Fruit fly (Drosophila melanogaster) whole organism, embryonic: Measurements from ENCODE around the gene Trhn.

Experiments
- Asciz ChIP-seq: fragments of 200-800 bp; sonication (Bioruptor generic); optimal IDR thresholded peaks from 2 replicates; lab custom pipeline; 2017; ENCODE audit warnings: missing biosample characterization, mild to moderate bottlenecking, missing genetic modification characterization, missing genetic modification reagents
- CG12659 ChIP-seq: fragments of 200-800 bp; sonication (Bioruptor generic); optimal IDR thresholded peaks from 3 replicates; lab custom pipeline; 2017; ENCODE audit warnings: mild to moderate bottlenecking, missing biosample characterization, missing genetic modification reagents, missing genetic modification characterization
- CG12744 ChIP-seq: fragments of 200-800 bp; sonication (Bioruptor generic); optimal IDR thresholded peaks from 2 replicates; lab custom pipeline; 2016; ENCODE audit warnings: missing biosample characterization, missing genetic modification characterization
- CG12942 ChIP-seq: fragments of 200-800 bp; sonication (Bioruptor generic); optimal IDR thresholded peaks from 3 replicates; lab custom pipeline; 2016; ENCODE audit warnings: missing biosample characterization, missing genetic modification characterization
- CG13894 ChIP-seq: fragments of 200-800 bp; sonication (Bioruptor generic); optimal IDR thresholded peaks from 3 replicates; lab custom pipeline; 2018; ENCODE audit warnings: missing biosample characterization, mild to moderate bottlenecking, missing genetic modification characterization, moderate library complexity
- CG17912 ChIP-seq: fragments of 200-800 bp; sonication (Bioruptor generic); optimal IDR thresholded peaks from 2 replicates; lab custom pipeline; 2018; ENCODE audit warnings: missing biosample characterization, mild to moderate bottlenecking, missing genetic modification characterization
- CG2712 ChIP-seq: fragments of 200-800 bp; optimal IDR thresholded peaks from 3 replicates; lab custom pipeline; 2019; ENCODE audit warnings: missing biosample characterization, mild to moderate bottlenecking, missing genetic modification characterization, moderate library complexity
- CG31365 ChIP-seq: fragments of 200-800 bp; sonication (Bioruptor generic); optimal IDR thresholded peaks from 2 replicates; lab custom pipeline; 2018; ENCODE audit warnings: missing biosample characterization, mild to moderate bottlenecking, missing genetic modification characterization
- CG4730 ChIP-seq: fragments of 200-800 bp; sonication (Bioruptor generic); IDR thresholded peaks from 2 replicates; pipeline ENCODE4 v1.3.6; 2022; ENCODE audit warnings: missing biosample characterization, missing genetic modification characterization
- CG6683 ChIP-seq: fragments of 200-800 bp; sonication (Bioruptor generic); optimal IDR thresholded peaks from 2 replicates; lab custom pipeline; 2017; ENCODE audit warnings: missing biosample characterization, mild to moderate bottlenecking, missing genetic modification characterization, missing genetic modification reagents
- CG6813 ChIP-seq: fragments of 200-800 bp; sonication (Bioruptor generic); optimal IDR thresholded peaks from 2 replicates; lab custom pipeline; 2017; ENCODE audit warnings: missing biosample characterization, missing genetic modification characterization, mild to moderate bottlenecking, moderate library complexity, missing genetic modification reagents
- CG6854 ChIP-seq: fragments of 200-800 bp; sonication (Bioruptor generic); optimal IDR thresholded peaks from 3 replicates; lab custom pipeline; 2017; ENCODE audit warnings: missing biosample characterization, mild to moderate bottlenecking, missing genetic modification characterization
- CG8089 ChIP-seq: fragments of 200-800 bp; sonication (Bioruptor generic); optimal IDR thresholded peaks from 3 replicates; lab custom pipeline; 2016; ENCODE audit warnings: missing biosample characterization, missing genetic modification characterization
- CG8478 ChIP-seq: fragments of >200 bp; optimal IDR thresholded peaks from 2 replicates; lab custom pipeline; 2018
- CkIIα-i1 ChIP-seq: fragments of 200-800 bp; sonication (Bioruptor generic); IDR thresholded peaks from 2 replicates; pipeline ENCODE4 v1.3.6; 2022; ENCODE audit warnings: missing biosample characterization, missing genetic modification characterization
- Dfd ChIP-seq, 2 experiments: fragments of >200 bp; optimal IDR thresholded peaks; 2 replicates each; lab custom pipeline; 2017; ENCODE audit warnings: missing biosample characterization in 2 of 2, missing genetic modification characterization in 2 of 2
- Dll ChIP-seq: fragments of 200-800 bp; sonication (Bioruptor generic); IDR thresholded peaks from 4 replicates; pipeline ENCODE4 v1.3.6; 2022; ENCODE audit warnings: missing biosample characterization, missing genetic modification characterization; ENCODE audit not compliant: partially characterized antibody
- Elba2 ChIP-seq: fragments of 200-800 bp; sonication (Bioruptor generic); optimal IDR thresholded peaks from 3 replicates; lab custom pipeline; 2016; ENCODE audit warnings: missing biosample characterization, missing genetic modification characterization
- HmgZ ChIP-seq: fragments of 200-800 bp; sonication (Bioruptor generic); optimal IDR thresholded peaks from 2 replicates; lab custom pipeline; 2018; ENCODE audit warnings: missing biosample characterization, mild to moderate bottlenecking, missing genetic modification characterization
- MESR4 ChIP-seq: fragments of 200-800 bp; sonication (Bioruptor generic); optimal IDR thresholded peaks from 2 replicates; lab custom pipeline; 2018; ENCODE audit warnings: missing biosample characterization, mild to moderate bottlenecking, missing genetic modification characterization, moderate library complexity
- Meics ChIP-seq: fragments of 200-800 bp; sonication (Bioruptor generic); optimal IDR thresholded peaks from 2 replicates; lab custom pipeline; 2017; ENCODE audit warnings: missing biosample characterization, mild to moderate bottlenecking, missing genetic modification characterization
- Ptx1 ChIP-seq: fragments of 200-800 bp; sonication (Bioruptor generic); IDR thresholded peaks from 2 replicates; pipeline ENCODE4 v1.3.6; 2022; ENCODE audit warnings: missing biosample characterization, missing genetic modification characterization
- Side ChIP-seq: fragments of 200-800 bp; sonication (Bioruptor generic); optimal IDR thresholded peaks from 2 replicates; lab custom pipeline; 2016; ENCODE audit warnings: missing biosample characterization, missing genetic modification characterization
- ab ChIP-seq: fragments of 200-800 bp; sonication (Bioruptor generic); optimal IDR thresholded peaks from 2 replicates; lab custom pipeline; 2016; ENCODE audit warnings: missing biosample characterization, missing genetic modification characterization
- al ChIP-seq: fragments of 200-800 bp; sonication (Bioruptor generic); IDR thresholded peaks from 2 replicates; pipeline ENCODE4 v1.3.6; 2022; ENCODE audit warnings: missing biosample characterization, missing genetic modification characterization
- ash1 ChIP-seq: fragments of 200-800 bp; sonication (Bioruptor generic); optimal IDR thresholded peaks from 2 replicates; lab custom pipeline; 2018; ENCODE audit warnings: missing biosample characterization, mild to moderate bottlenecking, missing genetic modification characterization
- cato ChIP-seq: fragments of 200-800 bp; sonication (Bioruptor generic); optimal IDR thresholded peaks from 2 replicates; lab custom pipeline; 2016; ENCODE audit warnings: missing biosample characterization, missing genetic modification characterization, borderline replicate concordance
- chn ChIP-seq: fragments of 200-800 bp; sonication (Bioruptor generic); optimal IDR thresholded peaks from 2 replicates; lab custom pipeline; 2016; ENCODE audit warnings: missing biosample characterization, missing genetic modification characterization
- dimm ChIP-seq: fragments of 200-800 bp; sonication (Bioruptor generic); IDR thresholded peaks from 2 replicates; pipeline ENCODE4 v1.3.6; 2022; ENCODE audit warnings: missing biosample characterization, missing genetic modification characterization
- dm ChIP-seq: fragments of 200-800 bp; sonication (Bioruptor generic); optimal IDR thresholded peaks from 3 replicates; lab custom pipeline; 2016; ENCODE audit warnings: missing biosample characterization, missing genetic modification characterization
- dmrt99B ChIP-seq: fragments of 200-800 bp; sonication (Bioruptor generic); optimal IDR thresholded peaks from 2 replicates; lab custom pipeline; 2018; ENCODE audit warnings: missing biosample characterization, mild to moderate bottlenecking, missing genetic modification characterization, moderate library complexity
- gfzf ChIP-seq: fragments of 200-800 bp; sonication (Bioruptor generic); optimal IDR thresholded peaks from 2 replicates; lab custom pipeline; 2016; ENCODE audit warnings: missing biosample characterization, mild to moderate bottlenecking, missing genetic modification characterization, moderate library complexity
- gsb-n ChIP-seq: fragments of 200-800 bp; sonication (Bioruptor generic); optimal IDR thresholded peaks from 3 replicates; lab custom pipeline; 2018; ENCODE audit warnings: missing biosample characterization, mild to moderate bottlenecking, missing genetic modification characterization
- ham ChIP-seq: fragments of 200-800 bp; sonication (Bioruptor generic); IDR thresholded peaks from 2 replicates; pipeline ENCODE4 v1.3.6; 2022; ENCODE audit warnings: missing biosample characterization, missing genetic modification characterization
- jing ChIP-seq: fragments of 200-800 bp; sonication (Bioruptor generic); optimal IDR thresholded peaks from 2 replicates; lab custom pipeline; 2018; ENCODE audit warnings: missing biosample characterization, mild to moderate bottlenecking, missing genetic modification characterization
- jumu ChIP-seq: fragments of 200-800 bp; sonication (Bioruptor generic); optimal IDR thresholded peaks from 3 replicates; lab custom pipeline; 2016; ENCODE audit warnings: missing biosample characterization, missing genetic modification characterization
- lab ChIP-seq: fragments of 200-800 bp; sonication (Bioruptor generic); optimal IDR thresholded peaks from 3 replicates; lab custom pipeline; 2017; ENCODE audit warnings: missing biosample characterization, missing genetic modification characterization, mild to moderate bottlenecking, moderate library complexity, missing genetic modification reagents
- lov ChIP-seq, 2 experiments: fragments of 200-800 bp in 1 of 2; fragments of >200 bp in 1 of 2; sonication (Bioruptor generic) in 1 of 2; IDR thresholded peaks in 1 of 2; optimal IDR thresholded peaks in 1 of 2; 2 replicates in 1 of 2; 3 replicates in 1 of 2; pipeline versions ENCODE4 v1.3.6 to Lab custom; 2017 to 2022; ENCODE audit warnings: missing biosample characterization in 1 of 2, missing genetic modification characterization in 1 of 2
- luna ChIP-seq: fragments of 200-800 bp; sonication (Bioruptor generic); optimal IDR thresholded peaks from 2 replicates; lab custom pipeline; 2016; ENCODE audit warnings: missing biosample characterization, missing genetic modification characterization
- maf-S ChIP-seq: fragments of 200-800 bp; sonication (Bioruptor generic); optimal IDR thresholded peaks from 2 replicates; lab custom pipeline; 2016; ENCODE audit warnings: missing biosample characterization, missing genetic modification characterization
- nerfin-1 ChIP-seq: fragments of 200-800 bp; sonication (Bioruptor generic); optimal IDR thresholded peaks from 3 replicates; lab custom pipeline; 2019; ENCODE audit warnings: missing biosample characterization, mild to moderate bottlenecking, missing genetic modification characterization, moderate library complexity
- otp ChIP-seq: fragments of 200-800 bp; sonication (Bioruptor generic); IDR thresholded peaks from 3 replicates; pipeline ENCODE4, ENCODE4 v1.3.6; 2022; ENCODE audit warnings: missing biosample characterization, missing genetic modification characterization
- p53 ChIP-seq: fragments of 200-800 bp; sonication (Bioruptor generic); optimal IDR thresholded peaks from 2 replicates; lab custom pipeline; 2016; ENCODE audit warnings: missing biosample characterization, missing genetic modification characterization
- prd ChIP-seq, 3 experiments: fragments of >200 bp in 2 of 3; fragments of 200-800 bp in 1 of 3; sonication (Bioruptor generic) in 1 of 3; optimal IDR thresholded peaks in 2 of 3; IDR thresholded peaks in 1 of 3; 2 replicates in 2 of 3; 3 replicates in 1 of 3; pipeline versions ENCODE4 v1.3.6 to Lab custom; 2017 to 2022; ENCODE audit warnings: missing biosample characterization in 1 of 3, missing genetic modification characterization in 1 of 3
- ro ChIP-seq: fragments of 200-800 bp; sonication (Bioruptor generic); IDR thresholded peaks from 2 replicates; pipeline ENCODE4 v1.3.6; 2022; ENCODE audit warnings: missing biosample characterization, missing genetic modification characterization
- run ChIP-seq: fragments of 200-800 bp; sonication (Bioruptor generic); optimal IDR thresholded peaks from 3 replicates; lab custom pipeline; 2018; ENCODE audit warnings: missing biosample characterization, mild to moderate bottlenecking, missing genetic modification characterization
- sima ChIP-seq: fragments of 200-800 bp; sonication (Bioruptor generic); optimal IDR thresholded peaks from 2 replicates; lab custom pipeline; 2016; ENCODE audit warnings: missing biosample characterization, missing genetic modification characterization
- slou ChIP-seq: fragments of 200-800 bp; sonication (Bioruptor generic); optimal IDR thresholded peaks from 3 replicates; lab custom pipeline; 2016; ENCODE audit warnings: missing biosample characterization, missing genetic modification characterization
- tna ChIP-seq: fragments of 200-800 bp; sonication (Bioruptor generic); IDR thresholded peaks from 2 replicates; pipeline ENCODE4 v1.3.6; 2022; ENCODE audit warnings: missing biosample characterization, missing genetic modification characterization; ENCODE audit not compliant: partially characterized antibody
- zfh1 ChIP-seq: fragments of 200-800 bp; sonication (Bioruptor generic); IDR thresholded peaks from 3 replicates; pipeline ENCODE4 v1.3.6; 2022; ENCODE audit warnings: missing biosample characterization, missing genetic modification characterization

Trhn gene

dm6 chr3L:1166266-1166665 lies 26.7 kb downstream of the Trhn start (continued):
- peak; percentile 36 for TF ChIP-seq CG12659 (GFP tag; lab: Kevin White, UChicago)
- TF ChIP-seq CG6854 (GFP tag; lab: Kevin White, UChicago) = peak; percentile 24
- peak; percentile 54 for TF ChIP-seq Side
- TF ChIP-seq gfzf (GFP tag; lab: Kevin White, UChicago) = no peak
- no peak for TF ChIP-seq MESR4 (GFP tag; lab: Kevin White, UChicago)
- TF ChIP-seq CkIIα-i1 (GFP tag; lab: Robert Waterston, UW) = no peak
- no peak for TF ChIP-seq sima
- no peak for TF ChIP-seq chn (GFP tag; lab: Kevin White, UChicago)
- TF ChIP-seq gsb-n = peak; percentile 63
- no peak for TF ChIP-seq Meics (GFP tag; lab: Kevin White, UChicago)
- TF ChIP-seq tna = no peak
- no peak for TF ChIP-seq al (GFP tag; lab: Robert Waterston, UW)
- peak; percentile 53 for TF ChIP-seq dmrt99B (tag; lab: Kevin White, UChicago)
- no peak for TF ChIP-seq ro
- peak; percentile 81 for TF ChIP-seq CG17912
- peak; percentile 48 for TF ChIP-seq CG8089 (GFP tag; lab: Kevin White, UChicago)
- TF ChIP-seq CG4730 = no peak
- peak; percentile 71 for TF ChIP-seq lab (GFP tag; lab: Kevin White, UChicago)
- no peak for TF ChIP-seq ham
- TF ChIP-seq cato (GFP tag; lab: Kevin White, UChicago) = peak; percentile 25
- TF ChIP-seq CG6813 (GFP tag; lab: Kevin White, UChicago) = peak; percentile 90
- TF ChIP-seq maf-S (GFP tag; lab: Kevin White, UChicago) = no peak
- TF ChIP-seq nerfin-1 (tag; lab: Kevin White, UChicago) = peak; percentile 71
- no peak for TF ChIP-seq lov (optimal IDR thresholded peaks at IDR 0.05; lab: Kevin White, UChicago)
- TF ChIP-seq lov (GFP tag; IDR thresholded peaks at IDR 0.05; lab: Robert Waterston, UW) = peak; percentile 79; the same call in 1 of the 3 replicates
- TF ChIP-seq p53 (GFP tag; lab: Kevin White, UChicago) = peak; percentile 34
- no peak for TF ChIP-seq Dfd (GFP tag; optimal IDR thresholded peaks at IDR 0.05; lab: Kevin White, UChicago)
- TF ChIP-seq ab = no peak
- no peak for TF ChIP-seq slou
- TF ChIP-seq dimm (GFP tag; lab: Robert Waterston, UW) = no peak
- TF ChIP-seq run = peak; percentile 39
- peak; percentile 90 for TF ChIP-seq Asciz
- peak; percentile 26 for TF ChIP-seq CG2712 (tag; lab: Kevin White, UChicago)
- peak; percentile 4 for TF ChIP-seq jing (GFP tag; lab: Kevin White, UChicago)
- no peak for TF ChIP-seq CG12744 (GFP tag; lab: Kevin White, UChicago)
- TF ChIP-seq luna (GFP tag; lab: Kevin White, UChicago) = no peak
- peak; percentile 59 for TF ChIP-seq CG31365 (tag; lab: Kevin White, UChicago)
- TF ChIP-seq Elba2 (GFP tag; lab: Kevin White, UChicago) = no peak
- peak; percentile 16 for TF ChIP-seq CG12942 (GFP tag; lab: Kevin White, UChicago)
- peak; percentile 88 for TF ChIP-seq zfh1 (GFP tag; lab: Robert Waterston, UW)
- no peak for TF ChIP-seq Dll (GFP tag; lab: Robert Waterston, UW)
- TF ChIP-seq otp (GFP tag; lab: Robert Waterston, UW) = peak; percentile 78; the same call in 2 of the 3 replicates
- TF ChIP-seq CG13894 (tag; lab: Kevin White, UChicago) = no peak
- TF ChIP-seq dm (GFP tag; lab: Kevin White, UChicago) = no peak
- TF ChIP-seq CG8478 (lab: Kevin White, UChicago) = no peak
- TF ChIP-seq prd (optimal IDR thresholded peaks at IDR 0.05; lab: Kevin White, UChicago) = no peak
- peak; percentile 10; the same call in 1 of the 3 replicates for TF ChIP-seq prd (GFP tag; IDR thresholded peaks at IDR 0.05; lab: Robert Waterston, UW)
- TF ChIP-seq ash1 (GFP tag; lab: Kevin White, UChicago) = no peak
- no peak; the same call in 1 of the 2 replicates for TF ChIP-seq Ptx1
- no peak for TF ChIP-seq jumu (GFP tag; lab: Kevin White, UChicago)
- peak; percentile 34 for TF ChIP-seq CG6683 (GFP tag; lab: Kevin White, UChicago)
- peak; percentile 17 for TF ChIP-seq HmgZ (tag; lab: Kevin White, UChicago)
